Worm (Caenorhabditis elegans) whole organism, L4 larva: ENCODE data around the gene F07B10.7.

Experiments
- T20F7.1 ChIP-seq: fragments of 200-800 bp; sonication (Bioruptor generic); optimal IDR thresholded peaks from 2 replicates; lab custom pipeline; 2018; ENCODE audit warnings: mild to moderate bottlenecking, missing genetic modification characterization, missing compliant biosample characterization
- aly-2 ChIP-seq: sonication (generic microtip); optimal IDR thresholded peaks from 2 replicates; lab custom pipeline; 2018; ENCODE audit warnings: missing biosample characterization, missing genetic modification characterization
- ceh-82 ChIP-seq: sonication (generic microtip); optimal IDR thresholded peaks from 2 replicates; lab custom pipeline; 2017; ENCODE audit warnings: missing biosample characterization, missing genetic modification characterization
- egl-27 ChIP-seq: sonication (generic microtip); optimal IDR thresholded peaks from 3 replicates; lab custom pipeline; 2017; ENCODE audit warnings: missing biosample characterization, missing genetic modification reagents, missing genetic modification characterization
- nhr-11 ChIP-seq: fragments of 150-350 bp; optimal IDR thresholded peaks from 2 replicates; lab custom pipeline; 2014; ENCODE audit warnings: missing biosample characterization, missing genetic modification characterization
- nhr-28 ChIP-seq: fragments of 150-350 bp; optimal IDR thresholded peaks from 2 replicates; lab custom pipeline; 2014; ENCODE audit warnings: missing biosample characterization, missing genetic modification characterization
- nhr-76 ChIP-seq: fragments of 150-350 bp; optimal IDR thresholded peaks from 2 replicates; lab custom pipeline; 2014; ENCODE audit warnings: missing biosample characterization, missing genetic modification characterization
- tra-1 ChIP-seq: fragments of 200-800 bp; sonication (Bioruptor generic); IDR thresholded peaks from 2 replicates; pipeline ENCODE4 v1.3.6; 2022; ENCODE audit warnings: missing genetic modification reagents, missing genetic modification characterization, missing compliant biosample characterization
- unc-130 ChIP-seq: sonication (generic microtip); optimal IDR thresholded peaks from 2 replicates; lab custom pipeline; 2016; ENCODE audit warnings: missing genetic modification reagents, missing genetic modification characterization, missing compliant biosample characterization
- vab-7 ChIP-seq: fragments of 200-800 bp; sonication (Bioruptor generic); IDR thresholded peaks from 2 replicates; pipeline ENCODE4 v1.3.6; 2022; ENCODE audit warnings: missing genetic modification reagents, missing genetic modification characterization, missing compliant biosample characterization
- zag-1 ChIP-seq: fragments of 150-350 bp; optimal IDR thresholded peaks from 2 replicates; lab custom pipeline; 2014; ENCODE audit warnings: missing biosample characterization, missing genetic modification characterization
- ztf-11 ChIP-seq: fragments of 150-350 bp; optimal IDR thresholded peaks from 2 replicates; lab custom pipeline; 2014; ENCODE audit warnings: missing biosample characterization, missing genetic modification characterization

ce11 chrV:11211323-11211722, 49.2 kb downstream of the F07B10.7 start:
- no peak for TF ChIP-seq T20F7.1 (GFP tag; lab: Kevin White, UChicago)
- TF ChIP-seq tra-1 = no peak
- TF ChIP-seq vab-7 = no peak
- TF ChIP-seq egl-27 (tag; lab: Kevin White, UChicago) = no peak
- no peak for TF ChIP-seq zag-1 (tag; lab: Kevin White, UChicago)
- TF ChIP-seq ztf-11 = no peak
- TF ChIP-seq aly-2 (tag; lab: Kevin White, UChicago) = no peak
- no peak for TF ChIP-seq nhr-11 (tag; lab: Kevin White, UChicago)
- no peak for TF ChIP-seq nhr-28 (tag; lab: Kevin White, UChicago)
- TF ChIP-seq nhr-76 (tag; lab: Kevin White, UChicago) = no peak
- no peak for TF ChIP-seq unc-130
- no peak for TF ChIP-seq ceh-82
